Fruit fly (Drosophila melanogaster) S2 (cell line): ENCODE measurements around the gene Muc30E.

Source experiments
- CG8478 ChIP-seq: fragments of >200 bp; optimal IDR thresholded peaks from 2 replicates; lab custom pipeline; 2018
- CTCF ChIP-seq, 2 experiments: fragments of >200 bp; optimal IDR thresholded peaks; 2 replicates each; lab custom pipeline; 2018

dm6 chr2L:9897296-9897695 lies 5.6 kb downstream of the Muc30E start, which contains the start of gene RpS2:
- TF ChIP-seq CG8478 (lab: Kevin White, UChicago) (no peak), CTCF (optimal IDR thresholded peaks at IDR 0.05; lab: Kevin White, UChicago) (peak in 1 of 2 experiments; percentile 33)
